Fruit fly (Drosophila melanogaster) whole organism, embryonic: Measurements from ENCODE around the gene CG14154.

Experiments
- Adf1 ChIP-seq: fragments of 200-800 bp; sonication (Bioruptor generic); IDR thresholded peaks from 2 replicates; pipeline ENCODE4 v1.3.6; 2022; ENCODE audit warnings: missing biosample characterization, missing genetic modification characterization
- Antp ChIP-seq: fragments of 200-800 bp; sonication (Bioruptor generic); optimal IDR thresholded peaks from 3 replicates; lab custom pipeline; 2016; ENCODE audit warnings: missing biosample characterization, missing genetic modification characterization
- Atf6 ChIP-seq: fragments of 200-800 bp; sonication (Bioruptor generic); IDR thresholded peaks from 2 replicates; pipeline ENCODE4 v1.3.6; 2022; ENCODE audit warnings: missing biosample characterization, missing genetic modification characterization
- Awh ChIP-seq: fragments of 200-800 bp; sonication (Bioruptor generic); IDR thresholded peaks from 2 replicates; pipeline ENCODE4, ENCODE4 v1.3.6; 2022; ENCODE audit warnings: missing biosample characterization, missing genetic modification characterization
- CG10267 ChIP-seq: fragments of 200-800 bp; sonication (Bioruptor generic); optimal IDR thresholded peaks from 2 replicates; lab custom pipeline; 2018; ENCODE audit warnings: missing biosample characterization, mild to moderate bottlenecking, missing genetic modification characterization, moderate library complexity
- CG10366 ChIP-seq: fragments of 200-800 bp; sonication (Bioruptor generic); IDR thresholded peaks from 2 replicates; pipeline ENCODE4 v1.3.6; 2022; ENCODE audit warnings: missing biosample characterization, missing genetic modification characterization
- CG11695 ChIP-seq: fragments of 200-800 bp; sonication (Bioruptor generic); IDR thresholded peaks from 3 replicates; pipeline ENCODE4 v1.3.6; 2022; ENCODE audit warnings: missing biosample characterization, missing genetic modification characterization
- CG14965 ChIP-seq: fragments of 200-800 bp; sonication (Bioruptor generic); optimal IDR thresholded peaks from 2 replicates; lab custom pipeline; 2016; ENCODE audit warnings: missing biosample characterization, missing genetic modification characterization, borderline replicate concordance
- CG17361 ChIP-seq: fragments of 200-800 bp; sonication (Bioruptor generic); IDR thresholded peaks from 3 replicates; pipeline ENCODE4 v1.3.6; 2022; ENCODE audit warnings: missing biosample characterization, missing genetic modification characterization
- CG17829 ChIP-seq: fragments of 200-800 bp; optimal IDR thresholded peaks from 2 replicates; lab custom pipeline; 2019; ENCODE audit warnings: missing biosample characterization, mild to moderate bottlenecking, missing genetic modification characterization, moderate library complexity
- CG18262 ChIP-seq: fragments of 200-800 bp; optimal IDR thresholded peaks from 3 replicates; lab custom pipeline; 2019; ENCODE audit warnings: missing biosample characterization, mild to moderate bottlenecking, missing genetic modification characterization, moderate library complexity
- CG18599 ChIP-seq: fragments of 200-800 bp; sonication (Bioruptor generic); optimal IDR thresholded peaks from 3 replicates; lab custom pipeline; 2017; ENCODE audit warnings: missing biosample characterization, missing genetic modification characterization, mild to moderate bottlenecking, moderate library complexity, missing genetic modification reagents
- CG18764 ChIP-seq: fragments of 200-800 bp; sonication (Bioruptor generic); optimal IDR thresholded peaks from 3 replicates; lab custom pipeline; 2016; ENCODE audit warnings: missing biosample characterization, missing genetic modification characterization
- CG2712 ChIP-seq: fragments of 200-800 bp; optimal IDR thresholded peaks from 3 replicates; lab custom pipeline; 2019; ENCODE audit warnings: missing biosample characterization, mild to moderate bottlenecking, missing genetic modification characterization, moderate library complexity
- CG4424 ChIP-seq: fragments of 200-800 bp; sonication (Bioruptor generic); optimal IDR thresholded peaks from 3 replicates; lab custom pipeline; 2016; ENCODE audit warnings: missing biosample characterization, missing genetic modification characterization
- CG6683 ChIP-seq: fragments of 200-800 bp; sonication (Bioruptor generic); optimal IDR thresholded peaks from 2 replicates; lab custom pipeline; 2017; ENCODE audit warnings: missing biosample characterization, mild to moderate bottlenecking, missing genetic modification characterization, missing genetic modification reagents
- CG6813 ChIP-seq: fragments of 200-800 bp; sonication (Bioruptor generic); optimal IDR thresholded peaks from 2 replicates; lab custom pipeline; 2017; ENCODE audit warnings: missing biosample characterization, missing genetic modification characterization, mild to moderate bottlenecking, moderate library complexity, missing genetic modification reagents
- CG7357 ChIP-seq: fragments of 200-800 bp; sonication (Bioruptor generic); IDR thresholded peaks from 3 replicates; pipeline ENCODE4 v1.3.6; 2022; ENCODE audit warnings: missing biosample characterization, missing genetic modification characterization
- CG7372 ChIP-seq: fragments of 200-800 bp; sonication (Bioruptor generic); IDR thresholded peaks from 2 replicates; pipeline ENCODE4 v1.3.6; 2022; ENCODE audit warnings: missing biosample characterization, missing genetic modification characterization
- CG7556 ChIP-seq: fragments of 200-800 bp; sonication (Bioruptor generic); optimal IDR thresholded peaks from 2 replicates; lab custom pipeline; 2017; ENCODE audit warnings: missing biosample characterization, mild to moderate bottlenecking, missing genetic modification characterization
- CG9727 ChIP-seq: fragments of 200-800 bp; sonication (Bioruptor generic); optimal IDR thresholded peaks from 3 replicates; lab custom pipeline; 2017; ENCODE audit warnings: missing biosample characterization, mild to moderate bottlenecking, missing genetic modification characterization
- CG9817 ChIP-seq: fragments of 200-800 bp; sonication (Bioruptor generic); optimal IDR thresholded peaks from 2 replicates; lab custom pipeline; 2018; ENCODE audit warnings: missing biosample characterization, mild to moderate bottlenecking, missing genetic modification characterization, moderate library complexity
- CTCF ChIP-seq: fragments of 200-800 bp; sonication (Bioruptor generic); optimal IDR thresholded peaks from 2 replicates; lab custom pipeline; 2017; ENCODE audit warnings: missing biosample characterization, mild to moderate bottlenecking, missing genetic modification characterization, moderate library complexity
- Chrac-16 ChIP-seq: fragments of 200-800 bp; sonication (Bioruptor generic); optimal IDR thresholded peaks from 3 replicates; lab custom pipeline; 2016; ENCODE audit warnings: missing biosample characterization, missing genetic modification characterization
- CrebB ChIP-seq: fragments of 200-800 bp; sonication (Bioruptor generic); optimal IDR thresholded peaks from 3 replicates; lab custom pipeline; 2018; ENCODE audit warnings: missing biosample characterization, mild to moderate bottlenecking, missing genetic modification characterization
- Dip3 ChIP-seq: fragments of 200-800 bp; sonication (Bioruptor generic); optimal IDR thresholded peaks from 3 replicates; lab custom pipeline; 2016; ENCODE audit warnings: missing biosample characterization, missing genetic modification characterization
- Fer1 ChIP-seq: fragments of 200-800 bp; sonication (Bioruptor generic); optimal IDR thresholded peaks from 2 replicates; lab custom pipeline; 2017; ENCODE audit warnings: missing biosample characterization, mild to moderate bottlenecking, missing genetic modification characterization
- HLH4C ChIP-seq: fragments of 200-800 bp; sonication (Bioruptor generic); IDR thresholded peaks from 3 replicates; pipeline ENCODE4 v1.3.6; 2022; ENCODE audit warnings: missing biosample characterization, missing genetic modification characterization; ENCODE audit not compliant: partially characterized antibody
- HLH54F ChIP-seq: fragments of 200-800 bp; sonication (Bioruptor generic); optimal IDR thresholded peaks from 3 replicates; lab custom pipeline; 2016; ENCODE audit warnings: missing biosample characterization, missing genetic modification characterization
- Lim3 ChIP-seq: fragments of 200-800 bp; sonication (Bioruptor generic); IDR thresholded peaks from 2 replicates; pipeline ENCODE4 v1.3.6; 2022; ENCODE audit warnings: missing biosample characterization, missing genetic modification characterization
- Lpt ChIP-seq: fragments of >200 bp; optimal IDR thresholded peaks from 2 replicates; lab custom pipeline; 2018; ENCODE audit warnings: missing biosample characterization, missing genetic modification characterization
- Neu2 ChIP-seq: fragments of 200-800 bp; sonication (Bioruptor generic); optimal IDR thresholded peaks from 3 replicates; lab custom pipeline; 2016; ENCODE audit warnings: missing biosample characterization, missing genetic modification characterization, borderline replicate concordance
- Oli ChIP-seq: fragments of 200-800 bp; sonication (Bioruptor generic); optimal IDR thresholded peaks from 2 replicates; lab custom pipeline; 2018; ENCODE audit warnings: missing biosample characterization, mild to moderate bottlenecking, missing genetic modification characterization, moderate library complexity
- Poxn ChIP-seq: fragments of 200-800 bp; sonication (Bioruptor generic); IDR thresholded peaks from 2 replicates; pipeline ENCODE4 v1.3.6; 2022; ENCODE audit warnings: missing biosample characterization, missing genetic modification characterization
- Sry-β ChIP-seq: fragments of 200-800 bp; sonication (Bioruptor generic); optimal IDR thresholded peaks from 2 replicates; lab custom pipeline; 2018; ENCODE audit warnings: missing biosample characterization, mild to moderate bottlenecking, missing genetic modification characterization, moderate library complexity
- al ChIP-seq: fragments of 200-800 bp; sonication (Bioruptor generic); IDR thresholded peaks from 2 replicates; pipeline ENCODE4 v1.3.6; 2022; ENCODE audit warnings: missing biosample characterization, missing genetic modification characterization
- ase ChIP-seq: fragments of 200-800 bp; sonication (Bioruptor generic); IDR thresholded peaks from 3 replicates; pipeline ENCODE4 v1.3.6; 2022; ENCODE audit warnings: missing biosample characterization, missing genetic modification characterization
- dati ChIP-seq: fragments of 200-800 bp; sonication (Bioruptor generic); IDR thresholded peaks from 2 replicates; pipeline ENCODE4 v1.3.6; 2022; ENCODE audit warnings: missing biosample characterization, missing genetic modification characterization
- ems ChIP-seq: fragments of 200-800 bp; sonication (Bioruptor generic); optimal IDR thresholded peaks from 3 replicates; lab custom pipeline; 2016; ENCODE audit warnings: missing biosample characterization, missing genetic modification characterization
- esg ChIP-seq: fragments of 200-800 bp; sonication (Bioruptor generic); conservative IDR thresholded peaks from 2 replicates; pipeline ENCODE4 v1.3.6; 2022; ENCODE audit warnings: missing biosample characterization, missing genetic modification characterization
- fu2 ChIP-seq: fragments of 200-800 bp; sonication (Bioruptor generic); optimal IDR thresholded peaks from 2 replicates; lab custom pipeline; 2016; ENCODE audit warnings: missing biosample characterization, missing genetic modification characterization
- gce ChIP-seq: fragments of 200-800 bp; sonication (Bioruptor generic); IDR thresholded peaks from 3 replicates; pipeline ENCODE4 v1.3.6; 2022; ENCODE audit warnings: missing biosample characterization, missing genetic modification characterization
- insv ChIP-seq, 2 experiments: fragments of 200-800 bp; sonication (Bioruptor generic); optimal IDR thresholded peaks; 3 replicates each; lab custom pipeline; 2016 to 2018; ENCODE audit warnings: missing biosample characterization in 2 of 2, missing genetic modification characterization in 2 of 2
- lbe ChIP-seq: fragments of 200-800 bp; sonication (Bioruptor generic); optimal IDR thresholded peaks from 2 replicates; lab custom pipeline; 2016; ENCODE audit warnings: missing biosample characterization, mild to moderate bottlenecking, missing genetic modification characterization
- org-1 ChIP-seq: fragments of 200-800 bp; sonication (Bioruptor generic); optimal IDR thresholded peaks from 2 replicates; lab custom pipeline; 2017; ENCODE audit warnings: missing biosample characterization, missing genetic modification characterization
- pita ChIP-seq: fragments of 200-800 bp; sonication (Bioruptor generic); optimal IDR thresholded peaks from 2 replicates; lab custom pipeline; 2017; ENCODE audit warnings: missing biosample characterization, mild to moderate bottlenecking, missing genetic modification characterization
- repo ChIP-seq: fragments of 200-800 bp; sonication (Bioruptor generic); optimal IDR thresholded peaks from 2 replicates; lab custom pipeline; 2016; ENCODE audit warnings: missing biosample characterization, missing genetic modification characterization
- rib ChIP-seq: fragments of 200-800 bp; sonication (Bioruptor generic); IDR thresholded peaks from 2 replicates; pipeline ENCODE4 v1.3.6; 2022; ENCODE audit warnings: missing biosample characterization, missing genetic modification characterization
- sim ChIP-seq: fragments of 200-800 bp; sonication (Bioruptor generic); IDR thresholded peaks from 2 replicates; pipeline ENCODE4 v1.3.6; 2022; ENCODE audit warnings: missing biosample characterization, missing genetic modification characterization
- slp2 ChIP-seq: fragments of 200-800 bp; sonication (Bioruptor generic); optimal IDR thresholded peaks from 2 replicates; lab custom pipeline; 2016; ENCODE audit warnings: missing biosample characterization, missing genetic modification characterization
- wek ChIP-seq: fragments of 200-800 bp; sonication (Bioruptor generic); optimal IDR thresholded peaks from 3 replicates; lab custom pipeline; 2018; ENCODE audit warnings: missing biosample characterization, mild to moderate bottlenecking, missing genetic modification characterization, moderate library complexity

CG14154 gene

dm6 chr3L:10678545-10679067, 36.9 kb downstream of the CG14154 start (continued):
- TF ChIP-seq esg (GFP tag; lab: Robert Waterston, UW) (peak; percentile 94), CG2712 (tag; lab: Kevin White, UChicago) (peak; percentile 98), Lpt (GFP tag; lab: Kevin White, UChicago) (no peak), CG9817 (peak; percentile 95), CG18599 (peak; percentile 97), HLH4C (GFP tag; lab: Robert Waterston, UW) (no peak), CG7372 (GFP tag; lab: Robert Waterston, UW) (peak; percentile 94), al (peak; percentile 91), fu2 (GFP tag; lab: Kevin White, UChicago) (peak; percentile 80), org-1 (peak; percentile 98), CG10366 (GFP tag; lab: Robert Waterston, UW) (peak; percentile 90), insv (GFP tag; optimal IDR thresholded peaks at IDR 0.05; lab: Kevin White, UChicago) (peak in 1 of 2 experiments; percentile 75), Poxn (peak; percentile 86), Atf6 (GFP tag; lab: Robert Waterston, UW) (peak; percentile 96), Dip3 (GFP tag; lab: Kevin White, UChicago) (peak; percentile 87), Fer1 (peak; percentile 97), Chrac-16 (peak; percentile 87), Lim3 (GFP tag; lab: Robert Waterston, UW) (0 out of 2 replicates have a peak, but pooled peaks have one; percentile 54), wek (GFP tag; lab: Kevin White, UChicago) (peak; percentile 79), Oli (peak; percentile 96), Neu2 (GFP tag; lab: Kevin White, UChicago) (peak; percentile 40), CG11695 (GFP tag; lab: Robert Waterston, UW) (peak; percentile 98), CG17829 (tag; lab: Kevin White, UChicago) (peak; percentile 98), CG4424 (peak; percentile 91), Sry-β (GFP tag; lab: Kevin White, UChicago) (peak; percentile 61), dati (peak; percentile 76; the same call in 1 of the 2 replicates), Antp (GFP tag; lab: Kevin White, UChicago) (peak; percentile 83), CG6683 (GFP tag; lab: Kevin White, UChicago) (peak; percentile 92), CrebB (tag; lab: Kevin White, UChicago) (peak; percentile 90), gce (GFP tag; lab: Robert Waterston, UW) (peak; percentile 82), lbe (GFP tag; lab: Kevin White, UChicago) (no peak), Awh (GFP tag; lab: Robert Waterston, UW) (peak; percentile 91), CG14965 (GFP tag; lab: Kevin White, UChicago) (peak; percentile 46), CG17361 (GFP tag; lab: Robert Waterston, UW) (peak; percentile 96), CG9727 (GFP tag; lab: Kevin White, UChicago) (peak; percentile 98), CTCF (GFP tag; lab: Kevin White, UChicago) (peak; percentile 33), slp2 (GFP tag; lab: Kevin White, UChicago) (peak; percentile 92), HLH54F (GFP tag; lab: Kevin White, UChicago) (peak; percentile 86), CG7556 (peak; percentile 99), Adf1 (GFP tag; lab: Robert Waterston, UW) (peak; percentile 98), ems (GFP tag; lab: Kevin White, UChicago) (peak; percentile 89), rib (GFP tag; lab: Robert Waterston, UW) (peak; percentile 85), CG18262 (peak; percentile 99), CG6813 (GFP tag; lab: Kevin White, UChicago) (peak; percentile 89), ase (GFP tag; lab: Robert Waterston, UW) (peak; percentile 92), CG10267 (tag; lab: Kevin White, UChicago) (peak; percentile 92), repo (GFP tag; lab: Kevin White, UChicago) (peak; percentile 81), sim (GFP tag; lab: Robert Waterston, UW) (peak; percentile 81), pita (GFP tag; lab: Kevin White, UChicago) (no peak), CG7357 (GFP tag; lab: Robert Waterston, UW) (peak; percentile 92), CG18764 (GFP tag; lab: Kevin White, UChicago) (peak; percentile 77)
